Fruit fly (Drosophila melanogaster) whole organism, embryonic: ENCODE data around the gene unc-119.
A peak's percentile ranks its signal among the peaks of the same experiment; 100 is the strongest.

Source experiments
- Atf-2 ChIP-seq: fragments of 200-800 bp; sonication (Bioruptor generic); optimal IDR thresholded peaks from 2 replicates; lab custom pipeline; 2016; ENCODE audit warnings: missing biosample characterization, missing genetic modification characterization
- CG11093 ChIP-seq: fragments of 200-800 bp; sonication (Bioruptor generic); IDR thresholded peaks from 3 replicates; pipeline ENCODE4 v1.3.6; 2022; ENCODE audit warnings: missing biosample characterization, missing genetic modification characterization
- CG11696 ChIP-seq: fragments of 200-800 bp; sonication (Bioruptor generic); IDR thresholded peaks from 2 replicates; pipeline ENCODE4 v1.3.6; 2022; ENCODE audit warnings: missing biosample characterization, missing genetic modification characterization
- CG12104 ChIP-seq: fragments of 200-800 bp; sonication (Bioruptor generic); optimal IDR thresholded peaks from 3 replicates; lab custom pipeline; 2016; ENCODE audit warnings: missing biosample characterization, missing genetic modification characterization
- CG14050 ChIP-seq: fragments of 200-800 bp; sonication (Bioruptor generic); IDR thresholded peaks from 3 replicates; pipeline ENCODE4 v1.3.6; 2022; ENCODE audit warnings: missing biosample characterization, missing genetic modification characterization
- CG15011 ChIP-seq: fragments of 200-800 bp; sonication (Bioruptor generic); optimal IDR thresholded peaks from 3 replicates; lab custom pipeline; 2018; ENCODE audit warnings: missing biosample characterization, mild to moderate bottlenecking, missing genetic modification characterization
- CG16815 ChIP-seq: fragments of 200-800 bp; sonication (Bioruptor generic); optimal IDR thresholded peaks from 3 replicates; lab custom pipeline; 2017; ENCODE audit warnings: missing biosample characterization, mild to moderate bottlenecking, missing genetic modification characterization
- CG17802 ChIP-seq: fragments of 200-800 bp; sonication (Bioruptor generic); optimal IDR thresholded peaks from 2 replicates; lab custom pipeline; 2018; ENCODE audit warnings: missing biosample characterization, mild to moderate bottlenecking, missing genetic modification characterization, moderate library complexity
- CG1792 ChIP-seq: fragments of 200-800 bp; sonication (Bioruptor generic); optimal IDR thresholded peaks from 2 replicates; lab custom pipeline; 2016; ENCODE audit warnings: missing biosample characterization, missing genetic modification characterization
- CG33557 ChIP-seq: fragments of 200-800 bp; sonication (Bioruptor generic); optimal IDR thresholded peaks from 2 replicates; lab custom pipeline; 2019; ENCODE audit warnings: missing biosample characterization, mild to moderate bottlenecking, missing genetic modification characterization, moderate library complexity
- CG3847 ChIP-seq: fragments of 200-800 bp; sonication (Bioruptor generic); IDR thresholded peaks from 2 replicates; pipeline ENCODE4 v1.3.6; 2022; ENCODE audit warnings: missing biosample characterization, missing genetic modification characterization
- CG3995 ChIP-seq: fragments of 200-800 bp; sonication (Bioruptor generic); optimal IDR thresholded peaks from 3 replicates; lab custom pipeline; 2016; ENCODE audit warnings: missing biosample characterization, missing genetic modification characterization
- CG4328 ChIP-seq: fragments of 200-800 bp; sonication (Bioruptor generic); optimal IDR thresholded peaks from 3 replicates; lab custom pipeline; 2017; ENCODE audit warnings: missing biosample characterization, missing genetic modification reagents, missing genetic modification characterization
- CG4617 ChIP-seq: fragments of 200-800 bp; sonication (Bioruptor generic); optimal IDR thresholded peaks from 3 replicates; lab custom pipeline; 2016; ENCODE audit warnings: missing biosample characterization, missing genetic modification characterization, borderline replicate concordance
- CG5180 ChIP-seq: fragments of 200-800 bp; sonication (Bioruptor generic); optimal IDR thresholded peaks from 3 replicates; lab custom pipeline; 2017; ENCODE audit warnings: missing biosample characterization, missing genetic modification characterization, mild to moderate bottlenecking, moderate library complexity, missing genetic modification reagents
- CG6654 ChIP-seq: fragments of 200-800 bp; sonication (Bioruptor generic); optimal IDR thresholded peaks from 2 replicates; lab custom pipeline; 2017; ENCODE audit warnings: missing biosample characterization, mild to moderate bottlenecking, missing genetic modification characterization
- CG8290 ChIP-seq, 3 experiments: fragments of 200-800 bp; sonication (Bioruptor generic); optimal IDR thresholded peaks; 2 replicates each; lab custom pipeline; 2016 to 2019; ENCODE audit warnings: missing biosample characterization in 3 of 3, missing genetic modification characterization in 3 of 3, mild to moderate bottlenecking in 2 of 3, moderate library complexity in 1 of 3
- CG8388 ChIP-seq: fragments of 200-800 bp; sonication (Bioruptor generic); optimal IDR thresholded peaks from 2 replicates; lab custom pipeline; 2019; ENCODE audit warnings: missing biosample characterization, mild to moderate bottlenecking, missing genetic modification characterization, moderate library complexity
- CG8478 ChIP-seq: fragments of >200 bp; optimal IDR thresholded peaks from 2 replicates; lab custom pipeline; 2018
- CG9437 ChIP-seq: fragments of 200-800 bp; sonication (Bioruptor generic); optimal IDR thresholded peaks from 2 replicates; lab custom pipeline; 2018; ENCODE audit warnings: missing biosample characterization, mild to moderate bottlenecking, missing genetic modification characterization
- Doc2 ChIP-seq: fragments of 200-800 bp; sonication (Bioruptor generic); IDR thresholded peaks from 2 replicates; pipeline ENCODE4 v1.3.6; 2022; ENCODE audit warnings: missing biosample characterization, missing genetic modification characterization
- Dp ChIP-seq: fragments of 200-800 bp; sonication (Bioruptor generic); optimal IDR thresholded peaks from 2 replicates; lab custom pipeline; 2018; ENCODE audit warnings: missing biosample characterization, mild to moderate bottlenecking, missing genetic modification characterization, moderate library complexity
- Eip74EF ChIP-seq, 2 experiments: fragments of 200-800 bp in 1 of 2; fragments of >200 bp in 1 of 2; sonication (Bioruptor generic) in 1 of 2; optimal IDR thresholded peaks; 2 replicates each; lab custom pipeline; 2017 to 2019; ENCODE audit warnings: missing biosample characterization in 2 of 2, missing genetic modification characterization in 2 of 2, mild to moderate bottlenecking in 1 of 2, moderate library complexity in 1 of 2
- MTF-1 ChIP-seq: fragments of 200-800 bp; sonication (Bioruptor generic); optimal IDR thresholded peaks from 2 replicates; lab custom pipeline; 2018; ENCODE audit warnings: missing biosample characterization, mild to moderate bottlenecking, missing genetic modification characterization, borderline replicate concordance
- PHDP ChIP-seq: fragments of 200-800 bp; sonication (Bioruptor generic); optimal IDR thresholded peaks from 3 replicates; lab custom pipeline; 2018; ENCODE audit warnings: missing biosample characterization, mild to moderate bottlenecking, missing genetic modification characterization, moderate library complexity
- Sox100B ChIP-seq: fragments of 200-800 bp; sonication (Bioruptor generic); optimal IDR thresholded peaks from 3 replicates; lab custom pipeline; 2018; ENCODE audit warnings: missing biosample characterization, mild to moderate bottlenecking, missing genetic modification characterization
- Taf1 ChIP-seq: fragments of 200-800 bp; sonication (Bioruptor generic); IDR thresholded peaks from 2 replicates; pipeline ENCODE4 v1.3.6; 2022; ENCODE audit warnings: missing biosample characterization, missing genetic modification characterization
- Xrp1 ChIP-seq: fragments of 200-800 bp; sonication (Bioruptor generic); IDR thresholded peaks from 2 replicates; pipeline ENCODE4 v1.3.6; 2022; ENCODE audit warnings: missing biosample characterization, missing genetic modification characterization
- abd-A ChIP-seq: fragments of 200-800 bp; sonication (Bioruptor generic); optimal IDR thresholded peaks from 3 replicates; lab custom pipeline; 2019; ENCODE audit warnings: missing biosample characterization, mild to moderate bottlenecking, missing genetic modification characterization, moderate library complexity
- amos ChIP-seq: fragments of 200-800 bp; sonication (Bioruptor generic); IDR thresholded peaks from 2 replicates; pipeline ENCODE4 v1.3.6; 2022; ENCODE audit warnings: missing biosample characterization, missing genetic modification characterization; ENCODE audit not compliant: partially characterized antibody
- bowl ChIP-seq: fragments of 200-800 bp; sonication (Bioruptor generic); IDR thresholded peaks from 2 replicates; pipeline ENCODE4 v1.3.6; 2022; ENCODE audit warnings: missing biosample characterization, missing genetic modification characterization
- cas ChIP-seq: fragments of 200-800 bp; sonication (Bioruptor generic); IDR thresholded peaks from 2 replicates; pipeline ENCODE4 v1.3.6; 2022; ENCODE audit warnings: missing biosample characterization, missing genetic modification characterization
- disco-r ChIP-seq: fragments of 200-800 bp; sonication (Bioruptor generic); optimal IDR thresholded peaks from 2 replicates; lab custom pipeline; 2016; ENCODE audit warnings: missing biosample characterization, missing genetic modification characterization
- dmrt99B ChIP-seq: fragments of 200-800 bp; sonication (Bioruptor generic); optimal IDR thresholded peaks from 2 replicates; lab custom pipeline; 2018; ENCODE audit warnings: missing biosample characterization, mild to moderate bottlenecking, missing genetic modification characterization, moderate library complexity
- dpn ChIP-seq, 2 experiments: fragments of 200-800 bp; sonication (Bioruptor generic); optimal IDR thresholded peaks; 3 replicates each; lab custom pipeline; 2016; ENCODE audit warnings: missing biosample characterization in 2 of 2, missing genetic modification characterization in 2 of 2
- fd3F ChIP-seq: fragments of 200-800 bp; sonication (Bioruptor generic); optimal IDR thresholded peaks from 2 replicates; lab custom pipeline; 2018; ENCODE audit warnings: missing biosample characterization, mild to moderate bottlenecking, missing genetic modification characterization, moderate library complexity
- grn ChIP-seq: fragments of 200-800 bp; sonication (Bioruptor generic); optimal IDR thresholded peaks from 3 replicates; lab custom pipeline; 2017; ENCODE audit warnings: missing biosample characterization, missing genetic modification characterization
- mirr ChIP-seq: fragments of 200-800 bp; sonication (Bioruptor generic); optimal IDR thresholded peaks from 3 replicates; lab custom pipeline; 2018; ENCODE audit warnings: missing biosample characterization, mild to moderate bottlenecking, missing genetic modification characterization
- mld ChIP-seq: fragments of 200-800 bp; sonication (Bioruptor generic); IDR thresholded peaks from 3 replicates; pipeline ENCODE4 v1.3.6; 2022; ENCODE audit warnings: missing biosample characterization, missing genetic modification characterization; ENCODE audit not compliant: partially characterized antibody
- nmo ChIP-seq: fragments of 200-800 bp; sonication (Bioruptor generic); optimal IDR thresholded peaks from 2 replicates; lab custom pipeline; 2018; ENCODE audit warnings: missing biosample characterization, mild to moderate bottlenecking, missing genetic modification characterization, moderate library complexity
- oc ChIP-seq: fragments of 200-800 bp; sonication (Bioruptor generic); optimal IDR thresholded peaks from 2 replicates; lab custom pipeline; 2018; ENCODE audit warnings: missing biosample characterization, mild to moderate bottlenecking, missing genetic modification characterization, moderate library complexity
- psq ChIP-seq: fragments of 200-800 bp; sonication (Bioruptor generic); optimal IDR thresholded peaks from 2 replicates; lab custom pipeline; 2017; ENCODE audit warnings: missing biosample characterization, missing genetic modification characterization
- ro ChIP-seq: fragments of 200-800 bp; sonication (Bioruptor generic); IDR thresholded peaks from 2 replicates; pipeline ENCODE4 v1.3.6; 2022; ENCODE audit warnings: missing biosample characterization, missing genetic modification characterization
- salm ChIP-seq: fragments of 200-800 bp; sonication (Bioruptor generic); optimal IDR thresholded peaks from 2 replicates; lab custom pipeline; 2018; ENCODE audit warnings: missing biosample characterization, mild to moderate bottlenecking, missing genetic modification characterization
- seq ChIP-seq: fragments of 200-800 bp; sonication (Bioruptor generic); IDR thresholded peaks from 2 replicates; pipeline ENCODE4 v1.3.6; 2022; ENCODE audit warnings: missing biosample characterization, missing genetic modification characterization
- slp2 ChIP-seq: fragments of 200-800 bp; sonication (Bioruptor generic); optimal IDR thresholded peaks from 2 replicates; lab custom pipeline; 2016; ENCODE audit warnings: missing biosample characterization, missing genetic modification characterization
- zen ChIP-seq: fragments of 200-800 bp; sonication (Bioruptor generic); optimal IDR thresholded peaks from 3 replicates; lab custom pipeline; 2018; ENCODE audit warnings: missing biosample characterization, mild to moderate bottlenecking, missing genetic modification characterization, moderate library complexity
- zen2 ChIP-seq: fragments of 200-800 bp; sonication (Bioruptor generic); IDR thresholded peaks from 3 replicates; pipeline ENCODE4 v1.3.6; 2022; ENCODE audit warnings: missing biosample characterization, missing genetic modification characterization; ENCODE audit not compliant: partially characterized antibody
- zfh1 ChIP-seq: fragments of 200-800 bp; sonication (Bioruptor generic); IDR thresholded peaks from 3 replicates; pipeline ENCODE4 v1.3.6; 2022; ENCODE audit warnings: missing biosample characterization, missing genetic modification characterization

Gene unc-119

DNA sequence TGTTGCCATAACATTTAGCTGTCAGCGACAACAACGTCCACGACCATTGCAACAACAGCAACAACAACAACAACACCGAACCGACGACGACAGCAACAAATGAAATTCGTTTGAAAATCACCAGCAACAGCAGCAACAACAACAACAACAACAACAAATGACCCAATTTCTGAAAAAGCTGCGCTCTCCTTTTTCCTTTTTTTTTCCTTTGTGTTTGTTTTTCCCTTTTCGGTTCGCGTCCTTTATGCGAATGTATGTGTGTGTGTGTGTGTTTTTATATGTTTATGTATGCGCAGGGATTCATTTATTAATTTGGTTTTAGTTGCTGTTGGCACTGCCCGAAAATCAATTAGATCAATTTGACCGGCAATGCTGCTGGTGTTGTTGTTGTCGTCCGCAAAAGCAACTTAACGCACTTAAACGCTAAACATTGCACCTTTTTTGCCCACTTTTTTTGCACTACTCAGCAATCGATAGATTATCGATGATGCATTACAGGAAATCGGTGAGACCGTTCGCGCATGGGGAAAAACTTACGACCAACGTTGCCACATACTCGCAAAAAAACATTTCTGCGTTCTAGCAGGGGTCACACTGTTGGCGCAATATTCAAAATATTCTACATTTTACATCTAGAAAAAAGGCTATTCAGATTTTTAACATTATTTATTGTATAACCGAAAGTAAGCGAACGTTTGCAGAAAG is at the start of gene unc-119 (continued):
- peak; percentile 49; the same call in 1 of the 3 replicates for TF ChIP-seq mld
- TF ChIP-seq CG5180 (GFP tag; lab: Kevin White, UChicago), result no peak
- TF ChIP-seq CG11093 (GFP tag; lab: Robert Waterston, UW), result no peak
- TF ChIP-seq CG6654 (GFP tag; lab: Kevin White, UChicago), result no peak
- TF ChIP-seq CG4617 (GFP tag; lab: Kevin White, UChicago), result peak; percentile 77
- no peak for TF ChIP-seq CG14050
- no peak for TF ChIP-seq CG17802
- TF ChIP-seq CG3847 (GFP tag; lab: Robert Waterston, UW), result peak; percentile 86
- no peak for TF ChIP-seq CG9437 (GFP tag; lab: Kevin White, UChicago)
- TF ChIP-seq CG8478 (lab: Kevin White, UChicago), result no peak
- TF ChIP-seq slp2 (GFP tag; lab: Kevin White, UChicago), result no peak
- TF ChIP-seq CG33557 (GFP tag; lab: Kevin White, UChicago), result no peak
- TF ChIP-seq Atf-2 (GFP tag; lab: Kevin White, UChicago), result no peak
- TF ChIP-seq CG16815 (GFP tag; lab: Kevin White, UChicago), result no peak
- peak; percentile 42 for TF ChIP-seq nmo (GFP tag; lab: Kevin White, UChicago)
- no peak; the same call in 2 of the 3 replicates for TF ChIP-seq zen2 (GFP tag; lab: Robert Waterston, UW)
- TF ChIP-seq Doc2 (GFP tag; lab: Robert Waterston, UW), result no peak
- no peak for TF ChIP-seq PHDP (tag; lab: Kevin White, UChicago)
- no peak for TF ChIP-seq zfh1 (GFP tag; lab: Robert Waterston, UW)
- TF ChIP-seq psq (GFP tag; lab: Kevin White, UChicago), result no peak
- TF ChIP-seq grn, result no peak
- no peak for TF ChIP-seq mirr (GFP tag; lab: Kevin White, UChicago)
- TF ChIP-seq fd3F, result no peak
- TF ChIP-seq bowl (GFP tag; lab: Robert Waterston, UW), result no peak
- no peak for TF ChIP-seq seq (GFP tag; lab: Robert Waterston, UW)
- TF ChIP-seq CG8290 (GFP tag; optimal IDR thresholded peaks at IDR 0.05; lab: Kevin White, UChicago), result peak; percentile 23
- peak in 1 of 2 experiments; percentile 70 for TF ChIP-seq CG8290 (tag; optimal IDR thresholded peaks at IDR 0.05; lab: Kevin White, UChicago)
- no peak for TF ChIP-seq CG3995
- no peak for TF ChIP-seq MTF-1
- no peak for TF ChIP-seq CG11696 (GFP tag; lab: Robert Waterston, UW)
- TF ChIP-seq CG15011 (GFP tag; lab: Kevin White, UChicago), result no peak
- peak; percentile 93 for TF ChIP-seq Dp (GFP tag; lab: Kevin White, UChicago)
- TF ChIP-seq oc, result peak; percentile 9
- no peak for TF ChIP-seq CG4328 (GFP tag; lab: Kevin White, UChicago)
- no peak for TF ChIP-seq Sox100B (GFP tag; lab: Kevin White, UChicago)
- no peak for TF ChIP-seq disco-r
- TF ChIP-seq dmrt99B (tag; lab: Kevin White, UChicago), result no peak
- TF ChIP-seq Taf1 (GFP tag; lab: Robert Waterston, UW), result no peak
- TF ChIP-seq Xrp1 (GFP tag; lab: Robert Waterston, UW), result no peak
- no peak for TF ChIP-seq salm (tag; lab: Kevin White, UChicago)
- peak; percentile 79 for TF ChIP-seq amos (GFP tag; lab: Robert Waterston, UW)
- TF ChIP-seq CG12104, result no peak
- peak; percentile 37 for TF ChIP-seq zen
- no peak for TF ChIP-seq CG1792 (GFP tag; lab: Kevin White, UChicago)
- TF ChIP-seq ro (GFP tag; lab: Robert Waterston, UW), result no peak
- TF ChIP-seq CG8388 (GFP tag; lab: Kevin White, UChicago), result no peak
- TF ChIP-seq Eip74EF (GFP tag; optimal IDR thresholded peaks at IDR 0.05; lab: Kevin White, UChicago), result no peak
- no peak for TF ChIP-seq dpn (GFP tag; optimal IDR thresholded peaks at IDR 0.05; lab: Kevin White, UChicago)
- TF ChIP-seq cas (GFP tag; lab: Robert Waterston, UW), result no peak
- TF ChIP-seq abd-A, result peak; percentile 29
